Worm (Caenorhabditis elegans): ENCODE data around the gene T23G4.2.
A peak's percentile ranks its signal among the peaks of the same experiment; 100 is the strongest.

The T23G4.2 gene

DNA sequence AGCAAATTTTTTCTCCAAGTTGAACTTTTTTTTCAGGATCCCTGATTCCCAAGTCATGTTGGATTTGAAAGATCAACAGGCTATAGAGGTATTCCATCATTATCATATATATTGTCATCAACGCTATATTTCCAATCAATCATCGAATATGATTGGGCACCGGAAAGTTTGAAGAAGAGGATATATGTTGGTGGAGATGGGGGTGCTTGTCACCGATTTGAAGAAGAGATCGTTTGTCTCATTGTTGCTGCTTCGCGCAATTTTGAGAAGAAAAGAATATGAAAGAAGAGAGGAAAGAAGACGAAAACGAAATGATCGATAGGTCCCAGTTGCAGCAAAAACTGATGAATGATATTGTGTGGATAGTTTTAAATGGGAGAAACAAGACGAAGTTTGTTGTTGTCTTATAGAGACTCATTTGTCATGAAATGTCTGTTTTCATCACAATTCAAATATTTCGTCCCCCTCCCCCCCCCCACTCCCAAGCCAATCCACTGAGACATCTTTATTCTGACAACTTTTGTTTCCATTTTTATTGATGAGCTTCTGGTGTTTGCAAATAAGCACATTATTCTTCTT, at the start of gene T23G4.2:
TSS of gene T23G4.2 (minus strand) at position 255 of the 579 bp plus-strand sequence.
- TF ChIP-seq egl-27 (tag; optimal IDR thresholded peaks at IDR 0.05) (no peak), unc-62 (GFP tag; optimal IDR thresholded peaks at IDR 0.05) (peak; percentile 76), lin-39 (tag; optimal IDR thresholded peaks at IDR 0.05) (peak; percentile 77), ceh-28 (tag; optimal IDR thresholded peaks at IDR 0.05) (peak; percentile 15)

DNA sequence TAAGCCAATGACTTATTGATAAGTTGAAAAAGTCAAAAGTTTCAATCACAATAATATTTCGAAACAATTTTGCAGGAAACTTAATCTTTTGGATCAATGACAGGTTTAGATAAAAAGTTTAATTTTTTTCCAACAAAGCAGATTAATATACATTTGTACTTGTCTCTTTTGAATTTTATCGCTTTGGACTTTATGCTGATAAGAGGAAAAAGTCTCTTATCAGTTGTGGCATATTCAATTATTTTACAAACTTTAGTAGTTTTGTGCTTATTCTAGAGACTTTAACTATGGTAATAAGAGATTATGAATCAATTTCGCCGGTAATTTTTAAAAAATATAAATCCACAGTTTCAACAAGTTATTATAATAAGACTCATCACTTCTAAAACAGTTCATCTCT, 38.5 kb upstream of the T23G4.2 start:
- peak; percentile 82 for TF ChIP-seq pqm-1 (tag; optimal IDR thresholded peaks at IDR 0.05)
- TF ChIP-seq elt-2 (tag; optimal IDR thresholded peaks at IDR 0.05): peak; percentile 94
- no peak for TF ChIP-seq hmg-11 (tag; optimal IDR thresholded peaks at IDR 0.05)
- TF ChIP-seq nhr-25 (tag; optimal IDR thresholded peaks at IDR 0.05): no peak
- TF ChIP-seq ceh-16 (tag; optimal IDR thresholded peaks at IDR 0.05): no peak

DNA sequence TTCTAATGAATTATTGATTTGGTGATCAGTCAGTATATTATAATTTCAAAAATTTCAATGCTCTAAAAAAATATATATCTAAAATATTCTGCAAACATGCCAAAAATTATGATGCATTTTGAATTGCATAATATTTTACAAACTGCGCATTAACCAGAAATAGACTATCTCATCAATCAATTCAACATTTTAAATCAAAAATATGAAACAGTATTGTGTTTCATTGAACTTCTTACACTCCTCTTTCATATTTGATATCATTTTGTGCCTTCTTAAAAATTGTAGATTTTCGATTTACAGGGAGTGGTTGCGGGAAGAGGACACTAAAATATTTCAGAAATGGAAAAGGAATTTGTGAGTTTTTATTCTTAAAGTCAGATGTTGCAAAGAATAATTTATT, 37.3 kb upstream of the T23G4.2 start, which contains the start of gene ent-4:
TSS of gene ent-4 (plus strand) at position 301 of the 400 bp plus-strand sequence.
- TF ChIP-seq R02D3.7 (tag; optimal IDR thresholded peaks at IDR 0.05) (no peak), skn-1 (tag; optimal IDR thresholded peaks at IDR 0.05) (no peak), nhr-11 (tag; optimal IDR thresholded peaks at IDR 0.05) (no peak), nfya-1 (tag; optimal IDR thresholded peaks at IDR 0.05; ENCODE audit: insufficient read depth) (no peak)

DNA sequence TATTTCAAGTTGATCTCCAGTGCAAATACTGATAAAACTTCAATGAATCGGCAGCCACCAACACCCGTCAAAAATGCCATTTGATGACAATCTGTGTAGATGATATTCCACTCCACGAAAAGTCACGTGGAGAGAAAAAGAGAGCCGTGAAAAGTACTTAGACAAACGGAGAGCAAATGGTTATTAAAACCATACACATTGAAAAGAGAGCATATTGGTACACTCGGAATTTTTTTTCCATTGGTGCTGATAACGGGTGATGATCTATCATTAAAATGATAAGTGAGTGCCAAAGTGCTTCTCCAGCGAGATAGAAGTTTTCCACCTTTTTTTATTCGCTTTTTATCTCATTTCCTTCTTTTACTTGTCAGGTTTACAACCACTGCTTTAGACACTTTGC, 35.8 kb upstream of the T23G4.2 start:
- TF ChIP-seq pqm-1 (tag; optimal IDR thresholded peaks at IDR 0.05): peak; percentile 95
- TF ChIP-seq jun-1 (tag; optimal IDR thresholded peaks at IDR 0.05): peak; percentile 68
- peak; percentile 100 for TF ChIP-seq elt-2 (tag; optimal IDR thresholded peaks at IDR 0.05)
- TF ChIP-seq fos-1 (tag; optimal IDR thresholded peaks at IDR 0.05): peak; percentile 18
- TF ChIP-seq ceh-9 (tag; optimal IDR thresholded peaks at IDR 0.05): no peak
- peak; percentile 70 for TF ChIP-seq skn-1 (tag; optimal IDR thresholded peaks at IDR 0.05)
- peak; percentile 46 for TF ChIP-seq pha-4 (tag; optimal IDR thresholded peaks at IDR 0.05)
- TF ChIP-seq hmg-11 (tag; optimal IDR thresholded peaks at IDR 0.05): no peak

DNA sequence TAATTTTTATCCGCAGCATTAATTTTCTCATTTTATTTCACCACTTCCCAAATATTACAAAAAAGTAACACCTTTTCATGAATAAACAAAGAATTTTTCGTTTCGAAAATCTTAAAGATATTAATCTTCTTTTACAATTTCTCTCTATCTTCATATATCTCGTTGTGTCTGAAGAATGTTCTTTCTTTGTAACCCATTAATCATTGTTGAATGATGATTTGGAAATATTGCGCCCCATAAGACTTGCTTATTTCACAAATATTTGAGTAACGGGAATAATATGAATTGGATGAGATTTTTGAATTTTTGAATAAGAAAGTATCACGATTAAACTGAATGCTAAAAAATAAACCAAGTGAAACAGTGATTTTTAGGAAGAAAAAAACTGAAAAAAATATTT, 31.6 kb upstream of the T23G4.2 start:
- TF ChIP-seq ceh-82 (tag; optimal IDR thresholded peaks at IDR 0.05) (no peak), nhr-11 (tag; optimal IDR thresholded peaks at IDR 0.05) (no peak), nhr-237 (tag; optimal IDR thresholded peaks at IDR 0.05) (no peak), elt-1 (tag; optimal IDR thresholded peaks at IDR 0.05) (peak; percentile 62), ceh-9 (tag; optimal IDR thresholded peaks at IDR 0.05) (no peak), ceh-28 (tag; optimal IDR thresholded peaks at IDR 0.05) (no peak), nhr-28 (tag; optimal IDR thresholded peaks at IDR 0.05) (no peak), nhr-67 (tag; optimal IDR thresholded peaks at IDR 0.05) (no peak)

DNA sequence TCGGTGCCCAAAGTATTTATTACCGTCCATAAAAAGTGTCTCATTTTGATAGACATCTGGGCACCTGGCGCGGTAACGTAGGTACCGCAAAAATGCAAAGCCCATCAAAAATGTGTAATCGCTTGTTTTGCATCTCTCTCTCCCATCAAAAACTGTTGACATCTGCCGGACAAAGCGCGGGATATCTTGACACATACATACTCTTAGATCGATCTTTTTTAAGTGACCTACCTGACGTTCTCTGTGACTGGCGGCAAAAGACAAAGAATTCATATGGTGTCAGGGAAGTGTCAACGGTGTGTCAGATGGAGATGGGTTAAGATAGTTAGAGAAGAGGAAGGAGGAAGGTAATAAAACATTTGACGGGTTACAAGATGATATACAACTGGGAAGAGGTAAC, 29.6 kb upstream of the T23G4.2 start:
- no peak for TF ChIP-seq aly-2 (tag; optimal IDR thresholded peaks at IDR 0.05)
- TF ChIP-seq ztf-11 (tag; optimal IDR thresholded peaks at IDR 0.05): no peak
- no peak for TF ChIP-seq egl-5 (tag; optimal IDR thresholded peaks at IDR 0.05)
- peak; percentile 90 for TF ChIP-seq unc-62 (GFP tag; optimal IDR thresholded peaks at IDR 0.05)
- peak; percentile 24 for TF ChIP-seq nhr-23 (tag; optimal IDR thresholded peaks at IDR 0.05)
- TF ChIP-seq nhr-25 (tag; optimal IDR thresholded peaks at IDR 0.05): peak; percentile 57
- peak; percentile 93 for TF ChIP-seq elt-1 (tag; optimal IDR thresholded peaks at IDR 0.05)
- TF ChIP-seq nhr-67 (tag; optimal IDR thresholded peaks at IDR 0.05): no peak
- TF ChIP-seq fkh-10 (GFP tag; optimal IDR thresholded peaks at IDR 0.05): no peak
- no peak for TF ChIP-seq ama-1 (optimal IDR thresholded peaks at IDR 0.05)
- TF ChIP-seq nhr-76 (tag; optimal IDR thresholded peaks at IDR 0.05): no peak
- no peak for TF ChIP-seq ceh-28 (tag; optimal IDR thresholded peaks at IDR 0.05)
- no peak for TF ChIP-seq ztf-4 (tag; optimal IDR thresholded peaks at IDR 0.05)

DNA sequence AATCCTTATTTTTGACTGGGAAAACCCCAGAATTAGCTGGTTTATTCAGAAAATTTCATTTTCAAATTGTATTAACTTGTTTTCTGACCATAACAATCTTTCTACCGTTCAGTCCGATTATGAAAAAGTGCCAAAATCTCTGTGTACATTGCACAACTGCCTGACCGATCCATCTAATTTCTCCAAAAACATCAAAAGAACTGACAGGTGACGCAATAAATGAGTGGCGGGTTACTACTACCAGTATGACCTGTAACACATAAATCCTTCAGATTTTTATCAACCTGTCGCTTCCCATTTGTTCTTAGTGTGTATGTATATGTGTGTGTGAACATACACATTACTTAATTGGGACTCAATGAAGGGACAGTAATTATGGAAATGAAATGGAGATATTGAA, 27.4 kb upstream of the T23G4.2 start:
- no peak for TF ChIP-seq lsy-12 (tag; optimal IDR thresholded peaks at IDR 0.05)
- no peak for TF ChIP-seq lin-15B (tag; optimal IDR thresholded peaks at IDR 0.05)
- TF ChIP-seq eor-1 (tag; optimal IDR thresholded peaks at IDR 0.05): no peak
- no peak for TF ChIP-seq ceh-82 (tag; optimal IDR thresholded peaks at IDR 0.05)
- TF ChIP-seq nhr-77 (tag; optimal IDR thresholded peaks at IDR 0.05): no peak
- TF ChIP-seq egl-27 (tag; optimal IDR thresholded peaks at IDR 0.05): no peak
- TF ChIP-seq ceh-9 (tag; optimal IDR thresholded peaks at IDR 0.05): no peak
- no peak for TF ChIP-seq pha-4 (tag; optimal IDR thresholded peaks at IDR 0.05)
- no peak for TF ChIP-seq nhr-76 (tag; optimal IDR thresholded peaks at IDR 0.05)
- no peak for TF ChIP-seq unc-62 (GFP tag; optimal IDR thresholded peaks at IDR 0.05)

Measured in whole organism, L3 larva.